Worm (Caenorhabditis elegans): ENCODE results near the gene C07B5.3.

C07B5.3 gene

ce11 chrX:9523118-9523517, at the start of gene C07B5.3:
Gene C07B5.3 (minus strand): TSS chrX:9523218.
- TF ChIP-seq Y48G9A.11 (GFP tag; IDR thresholded peaks at IDR 0.05) (no peak), zip-11 (GFP tag; IDR thresholded peaks at IDR 0.05) (no peak), ceh-28 (tag; optimal IDR thresholded peaks at IDR 0.05) (no peak), php-3 (GFP tag; IDR thresholded peaks at IDR 0.05) (no peak)

ce11 chrX:9568574-9568973, 45.6 kb upstream of the C07B5.3 start:
- TF ChIP-seq dmd-6 (GFP tag; IDR thresholded peaks at IDR 0.05), result peak; percentile 72
- no peak for TF ChIP-seq daf-16 (GFP tag; optimal IDR thresholded peaks at IDR 0.05)
- peak; percentile 59 for TF ChIP-seq daf-16 (tag; optimal IDR thresholded peaks at IDR 0.05)
- no peak for TF ChIP-seq T20F7.1 (GFP tag; optimal IDR thresholded peaks at IDR 0.05)
- 0 out of 2 replicates have a peak, but pooled peaks have one; percentile 5 for TF ChIP-seq mxl-2 (GFP tag; conservative IDR thresholded peaks at IDR 0.05)
- peak; percentile 69 for TF ChIP-seq hlh-11 (tag; optimal IDR thresholded peaks at IDR 0.05)
- TF ChIP-seq mxl-3 (GFP tag; optimal IDR thresholded peaks at IDR 0.05), result peak; percentile 9
- peak; percentile 48 for TF ChIP-seq dve-1 (tag; optimal IDR thresholded peaks at IDR 0.05; ENCODE audit: insufficient read depth)
- no peak for TF ChIP-seq madf-9 (GFP tag; conservative IDR thresholded peaks at IDR 0.05)
- no peak for TF ChIP-seq unc-130 (GFP tag; optimal IDR thresholded peaks at IDR 0.05)
- TF ChIP-seq hif-1 (tag; optimal IDR thresholded peaks at IDR 0.05), result peak in 1 of 2 experiments; percentile 41
- no peak for TF ChIP-seq spr-1 (tag; optimal IDR thresholded peaks at IDR 0.05)
- TF ChIP-seq F37D6.2 (tag; optimal IDR thresholded peaks at IDR 0.05), result no peak
- TF ChIP-seq pqm-1 (tag; optimal IDR thresholded peaks at IDR 0.05), result peak; percentile 74
- peak; percentile 26 for TF ChIP-seq nhr-28 (tag; optimal IDR thresholded peaks at IDR 0.05)
- no peak for TF ChIP-seq mdt-29 (GFP tag; IDR thresholded peaks at IDR 0.05)
- 0 out of 2 replicates have a peak, but pooled peaks have one; percentile 34 for TF ChIP-seq php-3 (GFP tag; IDR thresholded peaks at IDR 0.05)
- peak in 1 of 2 experiments; percentile 10 for TF ChIP-seq mdl-1 (tag; optimal IDR thresholded peaks at IDR 0.05)
- TF ChIP-seq gei-8 (GFP tag; optimal IDR thresholded peaks at IDR 0.05), result no peak
- no peak for TF ChIP-seq ceh-82 (tag; optimal IDR thresholded peaks at IDR 0.05)
- TF ChIP-seq dmd-9 (GFP tag; IDR thresholded peaks at IDR 0.05), result no peak

- TF ChIP-seq Y105C5A.15 (GFP tag; IDR thresholded peaks at IDR 0.05) (no peak), aly-2 (tag; optimal IDR thresholded peaks at IDR 0.05) (no peak), snpc-1.2 (GFP tag; IDR thresholded peaks at IDR 0.05) (no peak), dve-1 (tag; optimal IDR thresholded peaks at IDR 0.05; ENCODE audit: insufficient read depth) (no peak), ceh-62 (tag; optimal IDR thresholded peaks at IDR 0.05) (no peak), unc-130 (GFP tag; optimal IDR thresholded peaks at IDR 0.05) (no peak), ama-1 (optimal IDR thresholded peaks at IDR 0.05) (no peak), gei-8 (GFP tag; optimal IDR thresholded peaks at IDR 0.05) (no peak), nhr-10 (tag; optimal IDR thresholded peaks at IDR 0.05) (no peak), saeg-2 (GFP tag; IDR thresholded peaks at IDR 0.05) (no peak), dmd-9 (GFP tag; IDR thresholded peaks at IDR 0.05) (no peak), mxl-2 (GFP tag; conservative IDR thresholded peaks at IDR 0.05) (no peak), fkh-10 (GFP tag; optimal IDR thresholded peaks at IDR 0.05) (no peak), T26A8.4 (GFP tag; IDR thresholded peaks at IDR 0.05) (no peak), hif-1 (tag; optimal IDR thresholded peaks at IDR 0.05) (no peak), nhr-102 (tag; optimal IDR thresholded peaks at IDR 0.05) (no peak), nhr-41 (GFP tag; IDR thresholded peaks at IDR 0.05) (no peak)
These were observed 43.4 kb upstream of the C07B5.3 start, which contains the start of gene F49E2.2 for ce11 chrX:9566429-9566828. Gene F49E2.2 (plus strand): TSS chrX:9566729.

ce11 chrX:9565881-9566280, 42.9 kb upstream of the C07B5.3 start, which contains the start of gene moc-5:
Gene moc-5 (minus strand): TSS chrX:9565981.
- TF ChIP-seq nhr-237 (tag; optimal IDR thresholded peaks at IDR 0.05) (no peak), daf-8 (GFP tag; IDR thresholded peaks at IDR 0.05) (no peak), lim-7 (GFP tag; IDR thresholded peaks at IDR 0.05) (no peak), egl-27 (tag; optimal IDR thresholded peaks at IDR 0.05) (no peak), gei-8 (GFP tag; optimal IDR thresholded peaks at IDR 0.05) (no peak), dve-1 (tag; optimal IDR thresholded peaks at IDR 0.05; ENCODE audit: insufficient read depth) (no peak), ceh-44 (GFP tag; IDR thresholded peaks at IDR 0.05) (no peak), aly-2 (tag; optimal IDR thresholded peaks at IDR 0.05) (no peak), lin-1 (GFP tag; IDR thresholded peaks at IDR 0.05) (no peak), ztf-7 (tag; optimal IDR thresholded peaks at IDR 0.05) (no peak), tag-97 (GFP tag; IDR thresholded peaks at IDR 0.05) (no peak)
